Worm (Caenorhabditis elegans) whole organism, late embryonic: Measurements from ENCODE around the gene fbn-1.

Source experiments
- F13H6.1 ChIP-seq: sonication (generic microtip); optimal IDR thresholded peaks from 2 replicates; lab custom pipeline; 2016; ENCODE audit warnings: missing genetic modification characterization, missing compliant biosample characterization
- K09A11.1 ChIP-seq: sonication (generic microtip); optimal IDR thresholded peaks from 2 replicates; lab custom pipeline; 2017; ENCODE audit warnings: antibody characterized with exemption, mild to moderate bottlenecking, missing genetic modification characterization, missing compliant biosample characterization; ENCODE audit not compliant: insufficient read depth
- ceh-14 ChIP-seq: sonication (generic microtip); optimal IDR thresholded peaks from 2 replicates; lab custom pipeline; 2016; ENCODE audit warnings: missing genotype, missing genetic modification characterization, missing compliant biosample characterization
- ceh-18 ChIP-seq: sonication (generic microtip); optimal IDR thresholded peaks from 2 replicates; lab custom pipeline; 2016; ENCODE audit warnings: missing genetic modification characterization, missing compliant biosample characterization
- ceh-19 ChIP-seq: fragments of 200-800 bp; sonication (Bioruptor generic); optimal IDR thresholded peaks from 2 replicates; lab custom pipeline; 2018; ENCODE audit warnings: mild to moderate bottlenecking, missing genetic modification characterization, missing compliant biosample characterization
- ceh-24 ChIP-seq: sonication (generic microtip); optimal IDR thresholded peaks from 2 replicates; lab custom pipeline; 2016; ENCODE audit warnings: mild to moderate bottlenecking, missing genetic modification characterization, missing compliant biosample characterization
- ceh-34 ChIP-seq: sonication (generic microtip); optimal IDR thresholded peaks from 2 replicates; lab custom pipeline; 2016; ENCODE audit warnings: mild to moderate bottlenecking, missing genetic modification characterization, missing compliant biosample characterization
- ceh-45 ChIP-seq: fragments of 200-800 bp; sonication (Bioruptor generic); IDR thresholded peaks from 2 replicates; pipeline ENCODE4 v1.3.6; 2022; ENCODE audit warnings: missing genetic modification reagents, missing genetic modification characterization, missing compliant biosample characterization
- ceh-6 ChIP-seq: fragments of 200-800 bp; sonication (Bioruptor generic); optimal IDR thresholded peaks from 2 replicates; lab custom pipeline; 2018; ENCODE audit warnings: mild to moderate bottlenecking, missing genetic modification characterization, missing compliant biosample characterization
- elt-2 ChIP-seq: sonication (generic microtip); optimal IDR thresholded peaks from 2 replicates; lab custom pipeline; 2016; ENCODE audit warnings: missing genetic modification reagents, missing genetic modification characterization, missing compliant biosample characterization
- elt-4 ChIP-seq: sonication (generic microtip); optimal IDR thresholded peaks from 2 replicates; lab custom pipeline; 2016; ENCODE audit warnings: missing genetic modification characterization, missing compliant biosample characterization
- ets-4 ChIP-seq: sonication (generic microtip); optimal IDR thresholded peaks from 2 replicates; lab custom pipeline; 2016; ENCODE audit warnings: missing genetic modification characterization, missing compliant biosample characterization
- fax-1 ChIP-seq: sonication (generic microtip); optimal IDR thresholded peaks from 2 replicates; lab custom pipeline; 2016; ENCODE audit warnings: missing genotype, missing genetic modification characterization, missing compliant biosample characterization
- gmeb-2 ChIP-seq: sonication (generic microtip); optimal IDR thresholded peaks from 2 replicates; lab custom pipeline; 2016; ENCODE audit warnings: missing genetic modification characterization, inconsistent platforms, missing compliant biosample characterization
- hlh-6 ChIP-seq: sonication (generic microtip); optimal IDR thresholded peaks from 2 replicates; lab custom pipeline; 2016; ENCODE audit warnings: missing genotype, missing genetic modification characterization, missing compliant biosample characterization
- lim-6 ChIP-seq: sonication (generic microtip); optimal IDR thresholded peaks from 2 replicates; lab custom pipeline; 2016; ENCODE audit warnings: missing genetic modification characterization, missing compliant biosample characterization
- madf-2 ChIP-seq: sonication (generic microtip); optimal IDR thresholded peaks from 2 replicates; lab custom pipeline; 2017; ENCODE audit warnings: missing genetic modification characterization, missing compliant biosample characterization
- npax-4 ChIP-seq: sonication (generic microtip); optimal IDR thresholded peaks from 2 replicates; lab custom pipeline; 2016; ENCODE audit warnings: missing genetic modification characterization, missing compliant biosample characterization
- odd-2 ChIP-seq: sonication (generic microtip); optimal IDR thresholded peaks from 2 replicates; lab custom pipeline; 2017; ENCODE audit warnings: antibody characterized with exemption, mild to moderate bottlenecking, missing genetic modification characterization, missing compliant biosample characterization
- pag-3 ChIP-seq: sonication (generic microtip); optimal IDR thresholded peaks from 2 replicates; lab custom pipeline; 2016; ENCODE audit warnings: missing compliant biosample characterization, missing genetic modification characterization, borderline replicate concordance
- pax-1 ChIP-seq: fragments of 150-350 bp; optimal IDR thresholded peaks from 2 replicates; lab custom pipeline; 2014; ENCODE audit warnings: missing biosample characterization, missing genetic modification characterization
- ref-2 ChIP-seq: sonication (generic microtip); optimal IDR thresholded peaks from 2 replicates; lab custom pipeline; 2016; ENCODE audit warnings: missing genetic modification characterization, missing compliant biosample characterization
- rnt-1 ChIP-seq: sonication (generic microtip); optimal IDR thresholded peaks from 2 replicates; lab custom pipeline; 2016; ENCODE audit warnings: missing genetic modification characterization, missing compliant biosample characterization
- sox-2 ChIP-seq: fragments of 200-800 bp; sonication (Bioruptor generic); IDR thresholded peaks from 2 replicates; pipeline ENCODE4 v1.3.6; 2022; ENCODE audit warnings: missing genetic modification reagents, missing genetic modification characterization, missing compliant biosample characterization
- tbx-2 ChIP-seq: sonication (generic microtip); optimal IDR thresholded peaks from 2 replicates; lab custom pipeline; 2016; ENCODE audit warnings: missing genetic modification characterization, missing compliant biosample characterization
- unc-42 ChIP-seq: sonication (generic microtip); optimal IDR thresholded peaks from 2 replicates; lab custom pipeline; 2016; ENCODE audit warnings: missing genotype, missing genetic modification characterization, missing compliant biosample characterization
- unc-55 ChIP-seq: sonication (generic microtip); optimal IDR thresholded peaks from 2 replicates; lab custom pipeline; 2017; ENCODE audit warnings: missing biosample characterization, missing genetic modification reagents, missing genetic modification characterization
- ztf-16 ChIP-seq: sonication (generic microtip); optimal IDR thresholded peaks from 2 replicates; lab custom pipeline; 2017; ENCODE audit warnings: missing genetic modification characterization, missing compliant biosample characterization

fbn-1 gene

ce11 chrIII:7643084-7643483 lies 17.9 kb downstream of the fbn-1 start, which contains the start of gene upp-1:
Gene upp-1 (minus strand): TSS chrIII:7643101.
- TF ChIP-seq unc-42 (tag; lab: Kevin White, UChicago) (peak; percentile 80), pag-3 (tag; lab: Kevin White, UChicago) (no peak)

- TF ChIP-seq ets-4 (tag; lab: Kevin White, UChicago) (no peak), elt-2 (tag; lab: Kevin White, UChicago) (peak; percentile 96), ceh-6 (no peak), F13H6.1 (tag; lab: Kevin White, UChicago) (no peak)
These were observed 18.9 kb downstream of the fbn-1 start for ce11 chrIII:7643902-7644641.

ce11 chrIII:7645075-7645474 lies 19.9 kb downstream of the fbn-1 start:
- no peak for TF ChIP-seq ceh-19
- TF ChIP-seq lim-6 = no peak
- no peak for TF ChIP-seq rnt-1 (tag; lab: Kevin White, UChicago)
- TF ChIP-seq sox-2 (GFP tag; lab: Robert Waterston, UW) = no peak
- TF ChIP-seq ceh-45 (GFP tag; lab: Robert Waterston, UW) = no peak
- no peak for TF ChIP-seq unc-55 (GFP tag; lab: Kevin White, UChicago)

ce11 chrIII:7648841-7649240 lies 23.7 kb downstream of the fbn-1 start:
- no peak for TF ChIP-seq ceh-18 (tag; lab: Kevin White, UChicago)
- no peak for TF ChIP-seq ceh-45 (GFP tag; lab: Robert Waterston, UW)
- no peak for TF ChIP-seq K09A11.1 (tag; lab: Kevin White, UChicago)
- no peak for TF ChIP-seq madf-2 (tag; lab: Kevin White, UChicago)
- no peak for TF ChIP-seq unc-55 (GFP tag; lab: Kevin White, UChicago)
- no peak for TF ChIP-seq npax-4 (tag; lab: Kevin White, UChicago)
- peak; percentile 51 for TF ChIP-seq elt-4 (tag; lab: Kevin White, UChicago)

- TF ChIP-seq ztf-16 (tag; lab: Kevin White, UChicago) (no peak), elt-2 (tag; lab: Kevin White, UChicago) (no peak)
These were observed 30.3 kb downstream of the fbn-1 start for ce11 chrIII:7655498-7655897.

ce11 chrIII:7655932-7656331 lies 30.7 kb downstream of the fbn-1 start, which contains the start of gene baz-2:
Gene baz-2 (minus strand): TSS chrIII:7656032.
- no peak for TF ChIP-seq ceh-14
- no peak for TF ChIP-seq rnt-1 (tag; lab: Kevin White, UChicago)
- TF ChIP-seq ceh-24 (tag; lab: Kevin White, UChicago) = no peak
- TF ChIP-seq hlh-6 (tag; lab: Kevin White, UChicago) = no peak
- no peak for TF ChIP-seq fax-1 (tag; lab: Kevin White, UChicago)
- no peak for TF ChIP-seq gmeb-2 (tag; lab: Kevin White, UChicago)
- no peak for TF ChIP-seq ref-2 (tag; lab: Kevin White, UChicago)
- TF ChIP-seq pax-1 (tag; lab: Kevin White, UChicago) = no peak
- TF ChIP-seq ceh-34 (tag; lab: Kevin White, UChicago) = no peak
- TF ChIP-seq odd-2 (tag; lab: Kevin White, UChicago) = no peak
- no peak for TF ChIP-seq sox-2 (GFP tag; lab: Robert Waterston, UW)

- TF ChIP-seq unc-55 (GFP tag; lab: Kevin White, UChicago) = peak; percentile 42
- TF ChIP-seq tbx-2 (tag; lab: Kevin White, UChicago) = no peak
- no peak for TF ChIP-seq ztf-16 (tag; lab: Kevin White, UChicago)
- peak; percentile 51 for TF ChIP-seq hlh-6 (tag; lab: Kevin White, UChicago)
These were observed 31.3 kb downstream of the fbn-1 start, which contains the start of gene ZK783.7 for ce11 chrIII:7656474-7656873. Gene ZK783.7 (plus strand): TSS chrIII:7656719.
